Worm (Caenorhabditis elegans): Measurements from ENCODE around the gene C14C6.6.

C14C6.6 gene

DNA sequence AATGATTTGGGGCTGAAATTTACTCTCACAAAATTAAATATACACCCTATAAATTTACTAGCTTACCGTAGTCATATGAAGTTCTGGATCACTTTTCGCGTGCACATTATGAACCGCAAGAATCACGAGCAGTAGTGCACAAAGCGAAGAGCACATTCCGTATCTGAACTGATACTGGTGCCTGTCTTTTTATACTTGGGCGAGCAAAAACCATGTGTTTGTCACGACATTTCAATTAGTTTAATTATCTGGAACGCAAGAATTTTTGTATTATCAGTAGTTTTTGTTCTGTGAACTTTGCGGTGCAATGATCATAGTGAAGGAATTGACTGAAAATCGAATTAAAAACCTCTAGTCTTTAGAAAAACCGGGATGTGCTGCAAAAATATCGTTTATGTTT, 23.8 kb downstream of the C14C6.6 start, which contains the start of gene lipl-3:
TSS of gene lipl-3 (minus strand) at position 161 of the 400 bp plus-strand sequence.
- TF ChIP-seq sma-9 (GFP tag; optimal IDR thresholded peaks at IDR 0.05) (peak; percentile 10), sma-9 (tag; optimal IDR thresholded peaks at IDR 0.05) (no peak), ztf-1 (GFP tag; conservative IDR thresholded peaks at IDR 0.05) (no peak)

DNA sequence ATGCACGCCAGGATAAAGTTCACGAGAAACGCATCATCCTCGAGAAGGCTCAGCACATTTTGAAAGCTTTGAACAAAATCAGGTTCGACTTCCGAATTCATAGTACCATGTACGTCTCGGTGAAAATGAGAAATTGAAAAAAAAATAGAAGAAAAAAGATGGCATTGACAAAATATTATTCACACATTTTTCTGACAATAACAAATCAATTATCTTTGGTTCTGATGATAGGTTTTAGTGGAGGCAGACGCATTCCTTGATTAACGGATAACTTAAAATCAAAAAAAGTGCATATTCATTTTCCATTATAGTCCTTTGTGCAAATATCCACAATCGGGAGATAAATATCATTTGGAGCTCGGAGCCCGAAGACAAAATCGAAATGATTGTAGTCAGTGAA, 26.4 kb downstream of the C14C6.6 start, which contains the start of gene srw-107:
TSS of gene srw-107 (minus strand) at position 101 of the 400 bp plus-strand sequence.
- no peak for TF ChIP-seq R02D3.7 (tag; optimal IDR thresholded peaks at IDR 0.05)
- no peak for TF ChIP-seq lin-13 (GFP tag; optimal IDR thresholded peaks at IDR 0.05)
- TF ChIP-seq ceh-16 (tag; optimal IDR thresholded peaks at IDR 0.05) = no peak
- no peak for TF ChIP-seq elt-1 (tag; optimal IDR thresholded peaks at IDR 0.05)
- no peak for TF ChIP-seq alr-1 (tag; optimal IDR thresholded peaks at IDR 0.05)
- no peak for TF ChIP-seq dmd-4 (tag; optimal IDR thresholded peaks at IDR 0.05)
- TF ChIP-seq ama-1 (optimal IDR thresholded peaks at IDR 0.05) = no peak
- TF ChIP-seq nhr-21 (tag; optimal IDR thresholded peaks at IDR 0.05) = no peak
- TF ChIP-seq egl-27 (tag; optimal IDR thresholded peaks at IDR 0.05) = no peak
- TF ChIP-seq elt-3 (tag; optimal IDR thresholded peaks at IDR 0.05) = no peak
- no peak for TF ChIP-seq ZK546.5 (tag; optimal IDR thresholded peaks at IDR 0.05)
- no peak for TF ChIP-seq lin-39 (tag; optimal IDR thresholded peaks at IDR 0.05)
- no peak for TF ChIP-seq sma-9 (GFP tag; optimal IDR thresholded peaks at IDR 0.05)
- TF ChIP-seq sma-9 (tag; optimal IDR thresholded peaks at IDR 0.05) = no peak
- TF ChIP-seq F13H6.1 (tag; optimal IDR thresholded peaks at IDR 0.05) = no peak
- no peak for TF ChIP-seq unc-39 (tag; optimal IDR thresholded peaks at IDR 0.05)
- no peak for TF ChIP-seq mdl-1 (tag; optimal IDR thresholded peaks at IDR 0.05)
- TF ChIP-seq nhr-237 (tag; optimal IDR thresholded peaks at IDR 0.05) = no peak
- TF ChIP-seq nhr-77 (tag; optimal IDR thresholded peaks at IDR 0.05) = no peak

DNA sequence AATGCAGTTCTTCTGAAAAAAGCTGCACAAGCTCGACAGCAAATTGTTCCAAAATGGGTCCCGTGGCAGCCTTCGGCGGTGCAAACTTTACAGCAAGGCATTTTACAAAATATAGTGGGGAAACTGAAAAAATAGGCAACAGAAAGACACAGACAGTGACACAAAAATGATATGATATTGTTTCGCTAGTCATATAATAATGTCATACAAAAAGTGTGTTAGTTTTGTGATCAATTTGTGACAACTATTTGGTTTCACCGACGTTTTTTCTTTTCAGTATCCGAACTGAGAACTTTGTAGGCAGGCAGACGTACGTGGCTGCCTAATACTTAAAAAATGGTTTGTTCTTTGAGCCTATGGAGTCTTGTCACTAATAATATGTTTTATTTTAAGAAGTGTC, 28.4 kb downstream of the C14C6.6 start, which contains the start of gene nhr-210:
TSS of gene nhr-210 (minus strand) at position 101 of the 400 bp plus-strand sequence.
- TF ChIP-seq F13H6.1 (tag; optimal IDR thresholded peaks at IDR 0.05) = no peak
- no peak for TF ChIP-seq skn-1 (tag; optimal IDR thresholded peaks at IDR 0.05)
- no peak for TF ChIP-seq nhr-25 (tag; optimal IDR thresholded peaks at IDR 0.05)
- no peak for TF ChIP-seq ztf-4 (tag; optimal IDR thresholded peaks at IDR 0.05)
- TF ChIP-seq nhr-21 (tag; optimal IDR thresholded peaks at IDR 0.05) = no peak
- TF ChIP-seq mdl-1 (tag; optimal IDR thresholded peaks at IDR 0.05) = no peak
- TF ChIP-seq nhr-129 (tag; optimal IDR thresholded peaks at IDR 0.05) = no peak
- TF ChIP-seq aly-2 (tag; optimal IDR thresholded peaks at IDR 0.05) = no peak
- no peak for TF ChIP-seq nhr-77 (tag; optimal IDR thresholded peaks at IDR 0.05)
- TF ChIP-seq nhr-10 (tag; optimal IDR thresholded peaks at IDR 0.05) = no peak
- no peak for TF ChIP-seq lin-39 (tag; optimal IDR thresholded peaks at IDR 0.05)
- no peak for TF ChIP-seq gmeb-1 (tag; optimal IDR thresholded peaks at IDR 0.05)
- TF ChIP-seq ceh-16 (tag; optimal IDR thresholded peaks at IDR 0.05) = no peak
- no peak for TF ChIP-seq blmp-1 (tag; optimal IDR thresholded peaks at IDR 0.05; ENCODE audit: insufficient read depth)
- TF ChIP-seq fos-1 (tag; optimal IDR thresholded peaks at IDR 0.05) = no peak
- no peak for TF ChIP-seq sma-9 (GFP tag; optimal IDR thresholded peaks at IDR 0.05)
- TF ChIP-seq sma-9 (tag; optimal IDR thresholded peaks at IDR 0.05) = no peak
- no peak for TF ChIP-seq mab-5 (tag; optimal IDR thresholded peaks at IDR 0.05)

DNA sequence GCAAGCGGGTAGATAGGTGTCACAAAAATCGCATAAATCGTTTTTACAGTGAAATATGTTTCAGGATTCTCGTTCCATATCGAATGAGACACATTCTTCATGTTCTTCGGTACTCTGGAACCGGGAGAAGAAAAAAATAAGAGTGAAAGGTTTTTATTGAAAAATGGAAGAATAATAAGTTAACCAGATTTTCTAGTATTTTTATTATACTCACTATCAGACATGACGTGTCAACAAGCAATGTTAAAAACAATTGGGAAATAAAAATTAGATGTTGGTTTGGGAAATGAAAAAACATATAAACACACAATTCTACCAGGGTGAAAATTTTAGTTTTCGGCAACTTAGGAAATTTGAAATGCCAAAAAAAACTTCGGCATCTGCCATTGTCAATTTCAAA, 35.5 kb downstream of the C14C6.6 start, which contains the start of gene srh-37:
TSS of gene srh-37 (minus strand) at position 101 of the 400 bp plus-strand sequence.
- TF ChIP-seq nhr-12 (tag; optimal IDR thresholded peaks at IDR 0.05) (no peak), nhr-23 (tag; optimal IDR thresholded peaks at IDR 0.05) (no peak), nhr-10 (tag; optimal IDR thresholded peaks at IDR 0.05) (no peak), elt-3 (tag; optimal IDR thresholded peaks at IDR 0.05) (no peak), lin-39 (tag; optimal IDR thresholded peaks at IDR 0.05) (no peak), nhr-21 (tag; optimal IDR thresholded peaks at IDR 0.05) (no peak), dmd-4 (tag; optimal IDR thresholded peaks at IDR 0.05) (no peak), skn-1 (tag; optimal IDR thresholded peaks at IDR 0.05) (no peak), mdl-1 (tag; optimal IDR thresholded peaks at IDR 0.05) (no peak), ceh-16 (tag; optimal IDR thresholded peaks at IDR 0.05) (no peak), nhr-6 (tag; optimal IDR thresholded peaks at IDR 0.05) (no peak), zag-1 (tag; optimal IDR thresholded peaks at IDR 0.05) (no peak), mab-5 (tag; optimal IDR thresholded peaks at IDR 0.05) (no peak), fos-1 (tag; optimal IDR thresholded peaks at IDR 0.05) (no peak), F13H6.1 (tag; optimal IDR thresholded peaks at IDR 0.05) (no peak), peb-1 (tag; optimal IDR thresholded peaks at IDR 0.05) (no peak), ceh-82 (tag; optimal IDR thresholded peaks at IDR 0.05) (no peak), sma-3 (GFP tag; optimal IDR thresholded peaks at IDR 0.05) (no peak), nhr-129 (tag; optimal IDR thresholded peaks at IDR 0.05) (no peak)
